Worm (Caenorhabditis elegans) whole organism, L3 larva: ENCODE data around the gene mpk-1.

ENCODE experiments used
- R02D3.7 ChIP-seq: fragments of 150-350 bp; optimal IDR thresholded peaks from 2 replicates; lab custom pipeline; 2014; ENCODE audit warnings: missing biosample characterization, missing genetic modification characterization
- ZK546.5 ChIP-seq: sonication (generic microtip); optimal IDR thresholded peaks from 2 replicates; lab custom pipeline; 2017; ENCODE audit warnings: missing biosample characterization, missing genetic modification characterization
- aly-2 ChIP-seq: fragments of 150-350 bp; optimal IDR thresholded peaks from 2 replicates; lab custom pipeline; 2014; ENCODE audit warnings: missing biosample characterization, missing genetic modification characterization
- ama-1 ChIP-seq: fragments of 150-350 bp; optimal IDR thresholded peaks from 2 replicates; lab custom pipeline; 2018
- ceh-16 ChIP-seq: sonication (generic microtip); optimal IDR thresholded peaks from 2 replicates; lab custom pipeline; 2017; ENCODE audit warnings: missing biosample characterization, missing genetic modification characterization
- ceh-28 ChIP-seq: fragments of 150-350 bp; optimal IDR thresholded peaks from 2 replicates; lab custom pipeline; 2014; ENCODE audit warnings: missing biosample characterization, missing genetic modification reagents, missing genetic modification characterization
- ceh-82 ChIP-seq: fragments of 150-350 bp; optimal IDR thresholded peaks from 2 replicates; lab custom pipeline; 2014; ENCODE audit warnings: missing biosample characterization, missing genetic modification characterization
- ceh-9 ChIP-seq: sonication (generic microtip); optimal IDR thresholded peaks from 2 replicates; lab custom pipeline; 2018; ENCODE audit warnings: missing biosample characterization, missing genetic modification characterization
- daf-12 ChIP-seq: fragments of 150-350 bp; optimal IDR thresholded peaks from 2 replicates; lab custom pipeline; 2014; ENCODE audit warnings: missing biosample characterization, missing genetic modification reagents, missing genetic modification characterization
- egl-27 ChIP-seq: sonication (generic microtip); optimal IDR thresholded peaks from 4 replicates; lab custom pipeline; 2017; ENCODE audit warnings: missing biosample characterization, missing genetic modification reagents, missing genetic modification characterization
- egl-5 ChIP-seq: fragments of 150-350 bp; optimal IDR thresholded peaks from 2 replicates; lab custom pipeline; 2017; ENCODE audit warnings: missing biosample characterization, missing genetic modification reagents, missing genetic modification characterization, inconsistent platforms
- elt-1 ChIP-seq: fragments of 150-350 bp; optimal IDR thresholded peaks from 2 replicates; lab custom pipeline; 2014; ENCODE audit warnings: missing biosample characterization, missing genetic modification characterization
- elt-2 ChIP-seq: sonication (generic microtip); optimal IDR thresholded peaks from 2 replicates; lab custom pipeline; 2016; ENCODE audit warnings: missing genetic modification reagents, mild to moderate bottlenecking, missing genetic modification characterization, missing compliant biosample characterization
- elt-3 ChIP-seq, 3 experiments: fragments of 150-350 bp in 1 of 3; sonication (generic microtip) in 2 of 3; optimal IDR thresholded peaks; 2 replicates in 2 of 3; 4 replicates in 1 of 3; lab custom pipeline; 2014 to 2017; ENCODE audit warnings: missing biosample characterization in 3 of 3, missing genetic modification characterization in 3 of 3
- eor-1 ChIP-seq, 2 experiments: fragments of 150-350 bp; optimal IDR thresholded peaks; 2 replicates each; lab custom pipeline; 2014 to 2018; ENCODE audit warnings: missing biosample characterization in 2 of 2, missing genetic modification characterization in 2 of 2
- fkh-10 ChIP-seq: sonication (generic microtip); optimal IDR thresholded peaks from 2 replicates; lab custom pipeline; 2017; ENCODE audit warnings: missing biosample characterization, missing genetic modification reagents, missing genetic modification characterization
- fkh-2 ChIP-seq: fragments of 150-350 bp; optimal IDR thresholded peaks from 2 replicates; lab custom pipeline; 2014; ENCODE audit warnings: missing biosample characterization, missing genetic modification reagents, missing genetic modification characterization
- fos-1 ChIP-seq: fragments of 150-350 bp; optimal IDR thresholded peaks from 2 replicates; lab custom pipeline; 2014; ENCODE audit warnings: missing biosample characterization, missing genetic modification characterization
- hmg-11 ChIP-seq: sonication (generic microtip); optimal IDR thresholded peaks from 2 replicates; lab custom pipeline; 2016; ENCODE audit warnings: missing genetic modification characterization, missing compliant biosample characterization
- jun-1 ChIP-seq: fragments of 150-350 bp; optimal IDR thresholded peaks from 2 replicates; lab custom pipeline; 2014; ENCODE audit warnings: missing biosample characterization, missing genetic modification reagents, missing genetic modification characterization
- lin-15B ChIP-seq: fragments of 150-350 bp; optimal IDR thresholded peaks from 2 replicates; lab custom pipeline; 2014; ENCODE audit warnings: missing biosample characterization, missing genetic modification characterization
- lin-39 ChIP-seq: fragments of 150-350 bp; optimal IDR thresholded peaks from 2 replicates; lab custom pipeline; 2018; ENCODE audit warnings: missing biosample characterization, missing genetic modification reagents, missing genetic modification characterization
- lsy-12 ChIP-seq: sonication (generic microtip); optimal IDR thresholded peaks from 2 replicates; lab custom pipeline; 2016; ENCODE audit warnings: mild to moderate bottlenecking, missing genetic modification characterization, missing compliant biosample characterization
- mdl-1 ChIP-seq: fragments of 150-350 bp; optimal IDR thresholded peaks from 2 replicates; lab custom pipeline; 2014; ENCODE audit warnings: missing biosample characterization, missing genetic modification characterization
- mml-1 ChIP-seq: fragments of 150-350 bp; sonication (generic microtip); optimal IDR thresholded peaks from 3 replicates; lab custom pipeline; 2014; ENCODE audit warnings: missing biosample characterization, missing genetic modification characterization
- nfya-1 ChIP-seq: sonication (generic microtip); optimal IDR thresholded peaks from 2 replicates; lab custom pipeline; 2017; ENCODE audit warnings: missing genetic modification characterization, mild to moderate bottlenecking, missing compliant biosample characterization, antibody characterized with exemption, moderate library complexity; ENCODE audit not compliant: insufficient read depth
- nhr-11 ChIP-seq: fragments of 150-350 bp; optimal IDR thresholded peaks from 2 replicates; lab custom pipeline; 2014; ENCODE audit warnings: missing biosample characterization, missing genetic modification characterization
- nhr-12 ChIP-seq: fragments of 150-350 bp; optimal IDR thresholded peaks from 2 replicates; lab custom pipeline; 2014; ENCODE audit warnings: missing biosample characterization, missing genetic modification characterization
- nhr-23 ChIP-seq: fragments of 150-350 bp; optimal IDR thresholded peaks from 2 replicates; lab custom pipeline; 2014; ENCODE audit warnings: missing biosample characterization, missing genetic modification reagents, missing genetic modification characterization
- nhr-237 ChIP-seq: fragments of 150-350 bp; optimal IDR thresholded peaks from 2 replicates; lab custom pipeline; 2014; ENCODE audit warnings: missing biosample characterization, missing genetic modification characterization
- nhr-25 ChIP-seq: sonication (generic microtip); optimal IDR thresholded peaks from 2 replicates; lab custom pipeline; 2017; ENCODE audit warnings: missing biosample characterization, missing genetic modification characterization
- nhr-28 ChIP-seq: fragments of 150-350 bp; optimal IDR thresholded peaks from 2 replicates; lab custom pipeline; 2014; ENCODE audit warnings: missing biosample characterization, missing genetic modification characterization
- nhr-43 ChIP-seq: sonication (generic microtip); optimal IDR thresholded peaks from 2 replicates; lab custom pipeline; 2016; ENCODE audit warnings: mild to moderate bottlenecking, missing genetic modification characterization, missing compliant biosample characterization; ENCODE audit not compliant: poor library complexity, severe bottlenecking
- nhr-67 ChIP-seq: fragments of 150-350 bp; optimal IDR thresholded peaks from 2 replicates; lab custom pipeline; 2014; ENCODE audit warnings: missing biosample characterization, missing genetic modification characterization
- nhr-76 ChIP-seq: fragments of 150-350 bp; sonication (generic microtip); optimal IDR thresholded peaks from 5 replicates; lab custom pipeline; 2014; ENCODE audit warnings: missing biosample characterization, missing genetic modification characterization
- nhr-77 ChIP-seq: fragments of 150-350 bp; optimal IDR thresholded peaks from 2 replicates; lab custom pipeline; 2014; ENCODE audit warnings: missing biosample characterization, missing genetic modification characterization
- pha-4 ChIP-seq: fragments of 150-350 bp; optimal IDR thresholded peaks from 2 replicates; lab custom pipeline; 2014; ENCODE audit warnings: missing biosample characterization, missing genetic modification reagents, missing genetic modification characterization
- pqm-1 ChIP-seq: fragments of 150-350 bp; optimal IDR thresholded peaks from 2 replicates; lab custom pipeline; 2017; ENCODE audit warnings: missing biosample characterization, missing genetic modification characterization, inconsistent platforms
- sea-2 ChIP-seq: fragments of 150-350 bp; sonication (generic microtip); optimal IDR thresholded peaks from 4 replicates; lab custom pipeline; 2014; ENCODE audit warnings: missing biosample characterization, missing genetic modification reagents, missing genetic modification characterization
- skn-1 ChIP-seq: fragments of 150-350 bp; optimal IDR thresholded peaks from 2 replicates; lab custom pipeline; 2014; ENCODE audit warnings: missing biosample characterization, missing genetic modification characterization
- snpc-4 ChIP-seq: fragments of 150-350 bp; optimal IDR thresholded peaks from 2 replicates; lab custom pipeline; 2014; ENCODE audit warnings: missing biosample characterization, missing genetic modification characterization
- tbx-2 ChIP-seq: sonication (generic microtip); optimal IDR thresholded peaks from 2 replicates; lab custom pipeline; 2016; ENCODE audit warnings: mild to moderate bottlenecking, missing genetic modification characterization, missing compliant biosample characterization
- unc-39 ChIP-seq: sonication (generic microtip); optimal IDR thresholded peaks from 4 replicates; lab custom pipeline; 2017; ENCODE audit warnings: missing biosample characterization, missing genetic modification characterization
- unc-62 ChIP-seq: fragments of 150-350 bp; sonication (generic microtip); optimal IDR thresholded peaks from 4 replicates; lab custom pipeline; 2014; ENCODE audit warnings: missing biosample characterization, missing genetic modification reagents, missing genetic modification characterization
- zag-1 ChIP-seq: fragments of 150-350 bp; optimal IDR thresholded peaks from 2 replicates; lab custom pipeline; 2014; ENCODE audit warnings: missing biosample characterization, missing genetic modification characterization
- ztf-11 ChIP-seq: fragments of 150-350 bp; optimal IDR thresholded peaks from 2 replicates; lab custom pipeline; 2014; ENCODE audit warnings: missing biosample characterization, missing genetic modification characterization
- ztf-4 ChIP-seq: fragments of 150-350 bp; optimal IDR thresholded peaks from 2 replicates; lab custom pipeline; 2014; ENCODE audit warnings: missing biosample characterization, missing genetic modification characterization

The mpk-1 gene

DNA sequence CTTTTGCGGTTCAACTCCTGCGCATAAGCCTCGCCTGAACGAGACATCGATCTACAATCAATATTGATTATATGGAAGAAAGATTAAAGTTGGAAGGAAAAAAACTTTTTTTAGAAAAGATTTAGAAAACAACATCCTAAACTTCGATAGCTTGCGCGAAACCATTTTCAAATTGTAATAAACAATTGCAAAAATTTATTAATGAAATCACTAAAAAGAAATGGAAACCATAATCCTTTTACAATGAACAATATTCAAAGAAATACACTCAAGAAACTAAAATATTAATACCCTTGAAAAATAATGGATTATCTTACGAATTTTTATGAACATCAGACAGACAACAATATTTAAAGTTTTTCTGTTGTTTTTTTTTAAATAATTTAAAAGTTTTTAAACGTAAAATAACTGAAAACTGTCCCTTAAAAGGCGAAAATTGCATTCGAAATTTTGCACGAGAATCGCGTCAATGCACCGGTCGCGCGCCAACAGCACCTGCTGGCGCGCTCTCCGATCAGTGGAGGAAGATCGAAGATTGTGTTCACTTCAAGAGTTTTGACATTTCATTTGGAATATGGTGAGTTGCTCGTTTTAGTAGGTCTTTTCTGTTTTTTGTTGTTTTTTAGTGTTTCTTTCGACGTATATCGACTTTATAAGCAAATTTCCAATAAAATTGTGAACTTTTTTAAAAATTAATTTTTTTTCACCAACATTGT lies 41.5 kb upstream of the mpk-1 start, which contains the start of the genes sftb-1 and R10E4.1:
sftb-1 (minus strand) TSS at position 51 of the 716 bp plus-strand sequence.
R10E4.1 (plus strand) TSS at position 524 of the 716 bp plus-strand sequence.
- peak; percentile 82 for TF ChIP-seq nfya-1
- no peak for TF ChIP-seq ama-1 (lab: Kevin White, UChicago)
- peak; percentile 58 for TF ChIP-seq R02D3.7 (tag; lab: Kevin White, UChicago)
- TF ChIP-seq ztf-11 (tag; lab: Kevin White, UChicago): no peak
- no peak for TF ChIP-seq nhr-11 (tag; lab: Kevin White, UChicago)
- no peak for TF ChIP-seq sea-2 (GFP tag; lab: Kevin White, UChicago)
- TF ChIP-seq elt-1 (tag; lab: Kevin White, UChicago): no peak
- TF ChIP-seq mml-1 (tag; lab: Kevin White, UChicago): no peak
- no peak for TF ChIP-seq aly-2
- TF ChIP-seq pqm-1 (tag; lab: Kevin White, UChicago): peak; percentile 3
- TF ChIP-seq lsy-12 (tag; lab: Kevin White, UChicago): no peak
- no peak for TF ChIP-seq nhr-67 (tag; lab: Kevin White, UChicago)
- no peak for TF ChIP-seq zag-1 (tag; lab: Kevin White, UChicago)
- peak; percentile 23 for TF ChIP-seq tbx-2 (tag; lab: Kevin White, UChicago)
- TF ChIP-seq nhr-77: no peak
- no peak for TF ChIP-seq ceh-16
- no peak for TF ChIP-seq eor-1 (tag; optimal IDR thresholded peaks at IDR 0.05; lab: Kevin White, UChicago)
- no peak for TF ChIP-seq fkh-2 (tag; lab: Kevin White, UChicago)
- peak; percentile 37 for TF ChIP-seq jun-1 (tag; lab: Kevin White, UChicago)
- TF ChIP-seq fos-1 (tag; lab: Kevin White, UChicago): no peak
- TF ChIP-seq ceh-82: no peak
- no peak for TF ChIP-seq unc-62
- TF ChIP-seq mdl-1 (tag; lab: Kevin White, UChicago): no peak
- no peak for TF ChIP-seq unc-39
- peak; percentile 68 for TF ChIP-seq nhr-25 (tag; lab: Kevin White, UChicago)
- TF ChIP-seq snpc-4 (tag; lab: Kevin White, UChicago): peak; percentile 81
- TF ChIP-seq pha-4: peak; percentile 69
- TF ChIP-seq lin-39 (tag; lab: Kevin White, UChicago): peak; percentile 77
- no peak for TF ChIP-seq fkh-10 (GFP tag; lab: Kevin White, UChicago)
- no peak for TF ChIP-seq ZK546.5 (tag; lab: Kevin White, UChicago)
- TF ChIP-seq nhr-28: no peak
- no peak for TF ChIP-seq nhr-237
- peak; percentile 75 for TF ChIP-seq lin-15B
- TF ChIP-seq hmg-11 (tag; lab: Kevin White, UChicago): peak; percentile 41
- TF ChIP-seq nhr-43 (tag; lab: Kevin White, UChicago): peak; percentile 30
- TF ChIP-seq skn-1 (tag; lab: Kevin White, UChicago): no peak
- TF ChIP-seq daf-12 (tag; lab: Kevin White, UChicago): no peak
- TF ChIP-seq egl-5 (tag; lab: Kevin White, UChicago): no peak
- TF ChIP-seq nhr-23 (tag; lab: Kevin White, UChicago): peak; percentile 71
- TF ChIP-seq ceh-9 (tag; lab: Kevin White, UChicago): no peak
- no peak for TF ChIP-seq ztf-4
- no peak for TF ChIP-seq elt-3 (tag; optimal IDR thresholded peaks at IDR 0.05; lab: Kevin White, UChicago)
- TF ChIP-seq elt-2 (tag; lab: Kevin White, UChicago): peak; percentile 30
- TF ChIP-seq nhr-76 (tag; lab: Kevin White, UChicago): no peak
- TF ChIP-seq ceh-28 (tag; lab: Kevin White, UChicago): peak; percentile 22
- TF ChIP-seq egl-27 (tag; lab: Kevin White, UChicago): no peak
- TF ChIP-seq nhr-12 (tag; lab: Kevin White, UChicago): no peak
